Fruit fly (Drosophila melanogaster) whole organism, prepupa: ENCODE data around the gene CG31626.

ENCODE experiments used
- Blimp-1 ChIP-seq: fragments of 200-800 bp; sonication (Bioruptor generic); optimal IDR thresholded peaks from 3 replicates; lab custom pipeline; 2017; ENCODE audit warnings: missing biosample characterization, missing genetic modification characterization, mild to moderate bottlenecking, moderate library complexity, missing genetic modification reagents
- CG10631 ChIP-seq: fragments of 200-800 bp; sonication (Bioruptor generic); optimal IDR thresholded peaks from 2 replicates; lab custom pipeline; 2016; ENCODE audit warnings: missing biosample characterization, missing genetic modification characterization
- CG11294 ChIP-seq: fragments of 200-800 bp; sonication (Bioruptor generic); IDR thresholded peaks from 2 replicates; pipeline ENCODE4 v1.3.6; 2022; ENCODE audit warnings: missing biosample characterization, missing genetic modification characterization
- CG11762 ChIP-seq: fragments of 200-800 bp; sonication (Bioruptor generic); optimal IDR thresholded peaks from 3 replicates; lab custom pipeline; 2016; ENCODE audit warnings: missing biosample characterization, missing genetic modification characterization; ENCODE audit not compliant: insufficient read depth
- CG11902 ChIP-seq: fragments of 200-800 bp; sonication (Bioruptor generic); optimal IDR thresholded peaks from 3 replicates; lab custom pipeline; 2016; ENCODE audit warnings: missing biosample characterization, missing genetic modification characterization
- CG15336 ChIP-seq: fragments of 200-800 bp; sonication (Bioruptor generic); IDR thresholded peaks from 2 replicates; pipeline ENCODE4 v1.3.6; 2022; ENCODE audit warnings: missing biosample characterization, missing genetic modification characterization
- CG1621 ChIP-seq: fragments of 200-800 bp; sonication (Bioruptor generic); optimal IDR thresholded peaks from 3 replicates; lab custom pipeline; 2018; ENCODE audit warnings: missing biosample characterization, mild to moderate bottlenecking, missing genetic modification characterization
- CG16779 ChIP-seq: fragments of 200-800 bp; sonication (Bioruptor generic); optimal IDR thresholded peaks from 3 replicates; lab custom pipeline; 2017; ENCODE audit warnings: missing biosample characterization, mild to moderate bottlenecking, missing genetic modification characterization
- CG31627 ChIP-seq: fragments of 200-800 bp; sonication (Bioruptor generic); optimal IDR thresholded peaks from 3 replicates; lab custom pipeline; 2016; ENCODE audit warnings: missing biosample characterization, missing genetic modification characterization
- CG32006 ChIP-seq: fragments of 200-800 bp; sonication (Bioruptor generic); optimal IDR thresholded peaks from 3 replicates; lab custom pipeline; 2017; ENCODE audit warnings: missing biosample characterization, mild to moderate bottlenecking, missing genetic modification characterization
- CG34406 ChIP-seq: fragments of 200-800 bp; sonication (Bioruptor generic); optimal IDR thresholded peaks from 3 replicates; lab custom pipeline; 2016; ENCODE audit warnings: missing biosample characterization, missing genetic modification characterization
- CG3919 ChIP-seq: fragments of 200-800 bp; sonication (Bioruptor generic); optimal IDR thresholded peaks from 3 replicates; lab custom pipeline; 2016; ENCODE audit warnings: missing biosample characterization, missing genetic modification characterization
- CG4318 ChIP-seq: fragments of 200-800 bp; sonication (Bioruptor generic); optimal IDR thresholded peaks from 3 replicates; lab custom pipeline; 2017; ENCODE audit warnings: missing biosample characterization, mild to moderate bottlenecking, missing genetic modification characterization
- CG6163 ChIP-seq: fragments of 200-800 bp; sonication (Bioruptor generic); IDR thresholded peaks from 3 replicates; pipeline ENCODE4 v1.3.6; 2022; ENCODE audit warnings: missing biosample characterization, missing genetic modification characterization
- CG6276 ChIP-seq: fragments of 200-800 bp; sonication (Bioruptor generic); optimal IDR thresholded peaks from 2 replicates; lab custom pipeline; 2017; ENCODE audit warnings: missing biosample characterization, mild to moderate bottlenecking, missing genetic modification characterization
- CG6792 ChIP-seq: fragments of 200-800 bp; sonication (Bioruptor generic); optimal IDR thresholded peaks from 3 replicates; lab custom pipeline; 2016; ENCODE audit warnings: missing biosample characterization, missing genetic modification characterization
- CG6808 ChIP-seq: fragments of 200-800 bp; sonication (Bioruptor generic); optimal IDR thresholded peaks from 3 replicates; lab custom pipeline; 2017; ENCODE audit warnings: missing biosample characterization, missing genetic modification characterization, mild to moderate bottlenecking, moderate library complexity, missing genetic modification reagents
- CG6854 ChIP-seq: fragments of 200-800 bp; sonication (Bioruptor generic); optimal IDR thresholded peaks from 2 replicates; lab custom pipeline; 2017; ENCODE audit warnings: missing biosample characterization, mild to moderate bottlenecking, missing genetic modification characterization
- CG7368 ChIP-seq: fragments of 200-800 bp; sonication (Bioruptor generic); optimal IDR thresholded peaks from 3 replicates; lab custom pipeline; 2016; ENCODE audit warnings: missing biosample characterization, missing genetic modification characterization
- CG8119 ChIP-seq: fragments of 200-800 bp; sonication (Bioruptor generic); IDR thresholded peaks from 3 replicates; pipeline ENCODE4 v1.3.6; 2022; ENCODE audit warnings: missing biosample characterization, missing genetic modification characterization
- CG8319 ChIP-seq: fragments of 200-800 bp; sonication (Bioruptor generic); optimal IDR thresholded peaks from 3 replicates; lab custom pipeline; 2016; ENCODE audit warnings: missing biosample characterization, missing genetic modification characterization
- CG8632 ChIP-seq: fragments of 200-800 bp; sonication (Bioruptor generic); optimal IDR thresholded peaks from 3 replicates; lab custom pipeline; 2016; ENCODE audit warnings: missing biosample characterization, missing genetic modification characterization
- CG9139 ChIP-seq: fragments of 200-800 bp; sonication (Bioruptor generic); optimal IDR thresholded peaks from 3 replicates; lab custom pipeline; 2017; ENCODE audit warnings: missing biosample characterization, mild to moderate bottlenecking, missing genetic modification characterization
- Eip75B ChIP-seq: fragments of 200-800 bp; sonication (Bioruptor generic); optimal IDR thresholded peaks from 3 replicates; lab custom pipeline; 2016; ENCODE audit warnings: missing biosample characterization, missing genetic modification characterization
- Eip78C ChIP-seq: fragments of 200-800 bp; sonication (Bioruptor generic); peaks from one replicate; lab custom pipeline; 2016; ENCODE audit warnings: missing biosample characterization, missing genetic modification characterization
- Ets96B ChIP-seq: fragments of 200-800 bp; optimal IDR thresholded peaks from 2 replicates; lab custom pipeline; 2019; ENCODE audit warnings: missing biosample characterization, mild to moderate bottlenecking, missing genetic modification characterization, moderate library complexity
- Gug ChIP-seq: fragments of 200-800 bp; sonication (Bioruptor generic); IDR thresholded peaks from 2 replicates; pipeline ENCODE4 v1.3.6; 2022; ENCODE audit warnings: missing biosample characterization, missing genetic modification characterization
- Hr38 ChIP-seq: sonication (Bioruptor generic); optimal IDR thresholded peaks from 2 replicates; lab custom pipeline; 2016; ENCODE audit warnings: missing biosample characterization, missing genetic modification characterization
- Hr39 ChIP-seq: fragments of 200-800 bp; sonication (Bioruptor generic); optimal IDR thresholded peaks from 2 replicates; lab custom pipeline; 2016; ENCODE audit warnings: missing biosample characterization, missing genetic modification characterization
- Hr4 ChIP-seq: fragments of 200-800 bp; sonication (Bioruptor generic); optimal IDR thresholded peaks from 3 replicates; lab custom pipeline; 2016; ENCODE audit warnings: missing biosample characterization, missing genetic modification characterization
- Lpt ChIP-seq: fragments of 200-800 bp; sonication (Bioruptor generic); optimal IDR thresholded peaks from 3 replicates; lab custom pipeline; 2016; ENCODE audit warnings: missing biosample characterization, missing genetic modification characterization
- Met ChIP-seq: fragments of 200-800 bp; sonication (Bioruptor generic); optimal IDR thresholded peaks from 3 replicates; lab custom pipeline; 2016; ENCODE audit warnings: missing biosample characterization, missing genetic modification characterization
- Smox ChIP-seq: fragments of 200-800 bp; sonication (Bioruptor generic); optimal IDR thresholded peaks from 3 replicates; lab custom pipeline; 2016; ENCODE audit warnings: missing biosample characterization, missing genetic modification characterization
- Sox102F ChIP-seq: fragments of 200-800 bp; sonication (Bioruptor generic); optimal IDR thresholded peaks from 2 replicates; lab custom pipeline; 2016; ENCODE audit warnings: missing biosample characterization, mild to moderate bottlenecking, missing genetic modification characterization
- Sox14 ChIP-seq: fragments of 200-800 bp; sonication (Bioruptor generic); optimal IDR thresholded peaks from 3 replicates; lab custom pipeline; 2016; ENCODE audit warnings: missing biosample characterization, missing genetic modification characterization
- Sox15 ChIP-seq: fragments of 200-800 bp; sonication (Bioruptor generic); optimal IDR thresholded peaks from 3 replicates; lab custom pipeline; 2016; ENCODE audit warnings: missing biosample characterization, missing genetic modification characterization
- achi ChIP-seq: fragments of 200-800 bp; sonication (Bioruptor generic); optimal IDR thresholded peaks from 3 replicates; lab custom pipeline; 2016; ENCODE audit warnings: missing biosample characterization, missing genetic modification characterization
- acj6 ChIP-seq: fragments of 200-800 bp; sonication (Bioruptor generic); optimal IDR thresholded peaks from 3 replicates; lab custom pipeline; 2016; ENCODE audit warnings: missing biosample characterization, missing genetic modification characterization
- eg ChIP-seq: fragments of 200-800 bp; sonication (Bioruptor generic); IDR thresholded peaks from 3 replicates; pipeline ENCODE4 v1.3.6; 2022; ENCODE audit warnings: missing biosample characterization, missing genetic modification characterization
- fd59A ChIP-seq: fragments of 200-800 bp; sonication (Bioruptor generic); optimal IDR thresholded peaks from 2 replicates; lab custom pipeline; 2017; ENCODE audit warnings: missing biosample characterization, mild to moderate bottlenecking, missing genetic modification characterization, missing genetic modification reagents
- fd85E ChIP-seq: fragments of 200-800 bp; sonication (Bioruptor generic); optimal IDR thresholded peaks from 3 replicates; lab custom pipeline; 2016; ENCODE audit warnings: missing biosample characterization, missing genetic modification characterization
- lz ChIP-seq: fragments of 200-800 bp; sonication (Bioruptor generic); optimal IDR thresholded peaks from 3 replicates; lab custom pipeline; 2016; ENCODE audit warnings: missing biosample characterization, missing genetic modification characterization
- pdm3 ChIP-seq: fragments of 200-800 bp; sonication (Bioruptor generic); optimal IDR thresholded peaks from 3 replicates; lab custom pipeline; 2016; ENCODE audit warnings: missing biosample characterization, missing genetic modification characterization
- spab ChIP-seq: fragments of 200-800 bp; sonication (Bioruptor generic); optimal IDR thresholded peaks from 2 replicates; lab custom pipeline; 2017; ENCODE audit warnings: missing biosample characterization, mild to moderate bottlenecking, missing genetic modification characterization, missing genetic modification reagents
- ss ChIP-seq, 2 experiments: fragments of 200-800 bp; sonication (Bioruptor generic); optimal IDR thresholded peaks; 2 replicates in 1 of 2; 3 replicates in 1 of 2; lab custom pipeline; 2017 to 2018; ENCODE audit warnings: mild to moderate bottlenecking in 2 of 2, missing biosample characterization in 2 of 2, missing genetic modification characterization in 2 of 2, moderate library complexity in 1 of 2
- svp ChIP-seq: fragments of 200-800 bp; sonication (Bioruptor generic); peaks from one replicate; lab custom pipeline; 2016; ENCODE audit warnings: missing biosample characterization, missing genetic modification characterization
- topi ChIP-seq: fragments of 200-800 bp; sonication (Bioruptor generic); optimal IDR thresholded peaks from 3 replicates; lab custom pipeline; 2016; ENCODE audit warnings: missing biosample characterization, missing genetic modification characterization
- vri ChIP-seq: fragments of 200-800 bp; sonication (Bioruptor generic); optimal IDR thresholded peaks from 3 replicates; lab custom pipeline; 2016; ENCODE audit warnings: missing biosample characterization, mild to moderate bottlenecking, missing genetic modification characterization

The CG31626 gene

DNA sequence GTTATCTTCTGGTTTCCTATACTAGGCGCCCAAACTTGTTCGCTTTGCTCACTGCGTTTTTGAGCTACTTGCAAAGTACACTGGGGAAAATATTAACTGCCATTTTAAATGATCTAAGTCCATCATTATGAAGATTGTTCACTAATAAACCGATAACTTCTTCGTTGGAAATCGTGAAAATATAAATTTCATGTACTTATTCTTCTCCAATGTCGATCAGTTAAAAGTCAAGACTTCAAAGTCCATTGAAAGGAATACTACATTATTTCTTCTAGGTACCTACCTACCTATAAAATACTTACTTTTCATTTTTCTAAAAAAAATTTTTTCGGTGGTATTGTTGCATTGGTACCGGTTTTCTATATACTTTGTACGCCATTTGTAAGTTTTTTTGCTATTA is 10.2 kb upstream of the CG31626 start (continued):
- peak; percentile 28 for TF ChIP-seq CG3919
- TF ChIP-seq CG16779 (tag; lab: Kevin White, UChicago) = peak; percentile 10
- no peak for TF ChIP-seq CG8319
- peak; percentile 77 for TF ChIP-seq eg (GFP tag; lab: Robert Waterston, UW)
- peak; percentile 74 for TF ChIP-seq Hr4
- no peak for TF ChIP-seq ss (GFP tag; optimal IDR thresholded peaks at IDR 0.05; lab: Kevin White, UChicago)
- peak; percentile 69 for TF ChIP-seq CG6276
- TF ChIP-seq, all 60 proteins: peak for 19

dm6 chr2L:21245093-21245736 is 8.7 kb upstream of the CG31626 start:
- no peak for TF ChIP-seq CG31627
- TF ChIP-seq CG11902 (GFP tag; lab: Kevin White, UChicago) = no peak
- TF ChIP-seq Lpt = no peak
- no peak for TF ChIP-seq fd85E (GFP tag; lab: Kevin White, UChicago)
- TF ChIP-seq Met (GFP tag; lab: Kevin White, UChicago) = no peak
- TF ChIP-seq CG8632 (GFP tag; lab: Kevin White, UChicago) = no peak
- TF ChIP-seq Gug (GFP tag; lab: Robert Waterston, UW) = no peak
- TF ChIP-seq CG6854 (GFP tag; lab: Kevin White, UChicago) = no peak
- TF ChIP-seq pdm3 (GFP tag; lab: Kevin White, UChicago) = no peak
- TF ChIP-seq ss (GFP tag; optimal IDR thresholded peaks at IDR 0.05; lab: Kevin White, UChicago) = peak in 1 of 2 experiments; percentile 85
- peak; percentile 21 for TF ChIP-seq Eip75B (GFP tag; lab: Kevin White, UChicago)
- TF ChIP-seq CG10631 (GFP tag; lab: Kevin White, UChicago) = no peak
- no peak for TF ChIP-seq CG7368 (GFP tag; lab: Kevin White, UChicago)
- TF ChIP-seq Sox15 (GFP tag; lab: Kevin White, UChicago) = no peak
- no peak for TF ChIP-seq spab (GFP tag; lab: Kevin White, UChicago)
- TF ChIP-seq CG6276 = no peak
- TF ChIP-seq CG16779 (tag; lab: Kevin White, UChicago) = no peak
- no peak for TF ChIP-seq CG6808
- no peak for TF ChIP-seq CG6792 (GFP tag; lab: Kevin White, UChicago)
- no peak for TF ChIP-seq fd59A (GFP tag; lab: Kevin White, UChicago)
- no peak for TF ChIP-seq svp (GFP tag; lab: Kevin White, UChicago)
- no peak for TF ChIP-seq CG34406 (GFP tag; lab: Kevin White, UChicago)
- TF ChIP-seq vri (GFP tag; lab: Kevin White, UChicago) = no peak
- TF ChIP-seq Smox = no peak
- TF ChIP-seq topi = no peak
- TF ChIP-seq Hr39 (GFP tag; lab: Kevin White, UChicago) = no peak
- no peak for TF ChIP-seq acj6 (GFP tag; lab: Kevin White, UChicago)
- TF ChIP-seq CG32006 (GFP tag; lab: Kevin White, UChicago) = no peak
- TF ChIP-seq Sox14 (GFP tag; lab: Kevin White, UChicago) = no peak
- no peak for TF ChIP-seq Ets96B (tag; lab: Kevin White, UChicago)
- TF ChIP-seq achi (GFP tag; lab: Kevin White, UChicago) = no peak
- peak; percentile 42; the same call in 2 of the 3 replicates for TF ChIP-seq CG6163 (GFP tag; lab: Robert Waterston, UW)
- no peak for TF ChIP-seq CG9139 (GFP tag; lab: Kevin White, UChicago)
- no peak for TF ChIP-seq CG11762 (GFP tag; lab: Kevin White, UChicago)
- TF ChIP-seq CG11294 (GFP tag; lab: Robert Waterston, UW) = no peak
- no peak for TF ChIP-seq Sox102F (GFP tag; lab: Kevin White, UChicago)
- peak; percentile 31 for TF ChIP-seq CG3919
- TF ChIP-seq Hr4 = no peak
- TF ChIP-seq CG15336 = 0 out of 2 replicates have a peak, but pooled peaks have one; percentile 17
- no peak for TF ChIP-seq Hr38
- TF ChIP-seq CG8119 (GFP tag; lab: Robert Waterston, UW) = 0 out of 3 replicates have a peak, but pooled peaks have one; percentile 16
- no peak for TF ChIP-seq Blimp-1 (GFP tag; lab: Kevin White, UChicago)
- no peak for TF ChIP-seq CG4318 (GFP tag; lab: Kevin White, UChicago)
- TF ChIP-seq lz = no peak
- peak; percentile 43 for TF ChIP-seq Eip78C
- peak; percentile 37 for TF ChIP-seq CG1621 (tag; lab: Kevin White, UChicago)
